Fruit fly (Drosophila melanogaster) whole organism, larva: ENCODE data around the gene CG13458.

Source experiments
- noc ChIP-seq: fragments of 200-800 bp; sonication (Bioruptor generic); optimal IDR thresholded peaks from 3 replicates; lab custom pipeline; 2019; ENCODE audit warnings: missing biosample characterization, mild to moderate bottlenecking, missing genetic modification characterization, moderate library complexity

CG13458 gene

dm6 chr3L:15121272-15121671, 7.9 kb downstream of the CG13458 start, which contains the start of gene CG32847:
Gene CG32847, plus strand, starts transcription at chr3L:15121572.
- TF ChIP-seq noc = no peak

- no peak for TF ChIP-seq noc
These were observed 10.4 kb downstream of the CG13458 start for dm6 chr3L:15123736-15124135.

- peak; percentile 9 for TF ChIP-seq noc
These were observed 11.8 kb downstream of the CG13458 start, which contains the start of gene CG16959 for dm6 chr3L:15125077-15125652. Gene CG16959, minus strand, starts transcription at chr3L:15125321.

dm6 chr3L:15125717-15126116, 12.4 kb downstream of the CG13458 start:
- no peak for TF ChIP-seq noc

dm6 chr3L:15131278-15131677, 17.9 kb downstream of the CG13458 start, which contains the start of gene CG13457:
Gene CG13457, minus strand, starts transcription at chr3L:15131378.
- TF ChIP-seq noc = no peak

dm6 chr3L:15136659-15137572, 23.6 kb downstream of the CG13458 start, which contains the start of gene CG12316:
Gene CG12316, minus strand, starts transcription at chr3L:15136934.
- TF ChIP-seq noc = peak; percentile 94

- TF ChIP-seq noc = no peak
These were observed 24.4 kb downstream of the CG13458 start for dm6 chr3L:15137790-15138189.

- TF ChIP-seq noc = no peak
These were observed 27.1 kb downstream of the CG13458 start for dm6 chr3L:15140268-15140957.

dm6 chr3L:15141118-15142003, 28.0 kb downstream of the CG13458 start:
- no peak for TF ChIP-seq noc

- TF ChIP-seq noc = peak; percentile 51
These were observed 28.9 kb downstream of the CG13458 start, which contains the start of gene Pdi for dm6 chr3L:15142004-15142890. Gene Pdi, minus strand, starts transcription at chr3L:15142840.

- TF ChIP-seq noc = no peak
These were observed 29.8 kb downstream of the CG13458 start for dm6 chr3L:15143108-15143507.

dm6 chr3L:15143638-15144600, 30.6 kb downstream of the CG13458 start, which contains the start of the genes CG32147 and Pex3:
Gene CG32147, minus strand, starts transcription at chr3L:15144059.
Gene Pex3, plus strand, starts transcription at chr3L:15144355.
- peak; percentile 2 for TF ChIP-seq noc

- TF ChIP-seq noc = no peak
These were observed 33.4 kb downstream of the CG13458 start, which contains the start of gene FucTA for dm6 chr3L:15146643-15147187. Gene FucTA, plus strand, starts transcription at chr3L:15147137.
